Worm (Caenorhabditis elegans): ENCODE measurements around the gene nspd-4.

DNA sequence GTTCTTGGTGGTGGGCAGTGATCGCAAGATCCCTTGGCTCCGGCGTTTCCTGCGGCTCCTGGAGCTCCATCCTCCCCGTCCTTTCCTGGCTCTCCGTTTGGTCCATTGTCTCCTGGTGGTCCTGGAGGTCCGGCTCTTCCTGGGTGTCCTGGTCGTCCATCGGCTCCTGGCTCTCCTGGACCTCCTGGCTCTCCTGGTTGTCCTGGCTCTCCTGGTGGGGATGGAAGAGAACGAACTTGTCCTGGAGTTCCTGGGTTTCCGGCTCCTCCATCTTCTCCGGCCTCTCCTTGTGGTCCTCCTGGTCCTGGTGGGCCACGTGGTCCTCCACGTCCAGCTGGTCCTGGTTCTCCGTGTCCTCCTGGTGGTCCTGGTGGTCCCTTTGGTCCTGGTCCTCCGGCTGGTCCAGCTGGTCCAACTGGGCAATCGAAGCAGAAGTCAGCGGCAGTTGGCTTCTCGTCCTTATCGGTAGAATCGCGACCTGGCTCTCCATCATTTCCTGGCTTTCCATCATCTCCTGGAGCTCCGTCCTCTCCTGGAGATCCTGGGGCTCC lies 27.5 kb downstream of the nspd-4 start:
- TF ChIP-seq T22C8.4 (GFP tag; IDR thresholded peaks at IDR 0.05) (no peak), ref-1 (GFP tag; conservative IDR thresholded peaks at IDR 0.05) (no peak), ztf-29 (GFP tag; IDR thresholded peaks at IDR 0.05) (no peak), cog-1 (tag; optimal IDR thresholded peaks at IDR 0.05) (no peak), med-1 (GFP tag; optimal IDR thresholded peaks at IDR 0.05; ENCODE audit: insufficient read depth) (no peak), klf-2 (GFP tag; conservative IDR thresholded peaks at IDR 0.05) (no peak), tab-1 (GFP tag; IDR thresholded peaks at IDR 0.05) (no peak)
